Worm (Caenorhabditis elegans): ENCODE data around the gene rpb-6.

Gene rpb-6

DNA sequence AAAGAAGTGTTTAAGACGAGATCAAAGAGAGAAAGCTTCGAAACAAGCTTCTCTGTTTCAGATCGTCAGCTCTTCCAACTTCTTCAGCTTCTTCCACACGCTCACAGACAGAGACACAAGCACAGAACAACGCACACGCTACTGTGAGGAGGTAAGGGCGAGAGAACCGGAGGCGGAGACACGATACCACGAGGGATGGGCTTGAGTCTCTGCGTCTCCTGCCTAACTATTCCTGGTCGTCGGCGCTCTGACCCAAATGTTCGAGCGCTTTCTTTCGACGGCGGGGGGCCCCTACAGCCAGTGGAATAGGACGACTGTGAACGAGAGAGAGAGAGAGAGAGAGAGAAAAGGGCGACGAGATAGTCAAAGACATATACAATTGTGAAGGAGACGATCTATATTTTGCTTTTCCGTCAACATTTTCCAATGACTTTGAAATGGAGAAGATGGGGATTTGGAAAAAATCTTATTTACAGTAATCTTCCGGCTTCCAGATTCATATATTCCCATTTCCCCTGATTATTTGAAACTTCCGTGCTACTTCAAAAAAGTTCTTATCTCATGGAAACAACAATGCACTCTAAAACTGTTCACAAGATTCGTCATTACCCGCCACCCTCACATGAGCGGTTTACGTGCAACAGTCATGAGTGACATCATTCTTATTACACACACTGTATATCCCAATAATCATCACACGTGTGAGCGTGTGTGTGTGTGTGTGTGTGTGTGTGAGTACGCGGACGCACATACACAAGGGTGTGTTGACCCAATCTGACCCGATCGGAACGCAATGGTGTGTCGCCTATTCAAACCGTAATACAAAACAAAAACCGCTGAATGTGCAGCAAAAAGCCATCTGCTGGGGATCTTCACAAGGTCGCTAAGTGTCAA, 30.2 kb upstream of the rpb-6 start (continued):
- TF ChIP-seq dox-1 (GFP tag; IDR thresholded peaks at IDR 0.05) (peak; percentile 67), lin-54 (GFP tag; optimal IDR thresholded peaks at IDR 0.05) (peak; percentile 65), zfh-2 (GFP tag; conservative IDR thresholded peaks at IDR 0.05) (peak; percentile 98), F52B5.7 (tag; optimal IDR thresholded peaks at IDR 0.05) (peak; percentile 51), Y67H2A.10 (GFP tag; conservative IDR thresholded peaks at IDR 0.05) (peak; percentile 58; the same call in 1 of the 2 replicates), ekl-4 (GFP tag; IDR thresholded peaks at IDR 0.05) (peak; percentile 57), let-607 (tag; optimal IDR thresholded peaks at IDR 0.05) (peak in 1 of 2 experiments; percentile 36), lsl-1 (GFP tag; optimal IDR thresholded peaks at IDR 0.05) (no peak), let-526 (GFP tag; IDR thresholded peaks at IDR 0.05) (peak; percentile 88), C06A6.2 (GFP tag; conservative IDR thresholded peaks at IDR 0.05) (peak; percentile 54; the same call in 1 of the 2 replicates), dpl-1 (GFP tag; optimal IDR thresholded peaks at IDR 0.05) (no peak), F10E7.11 (tag; optimal IDR thresholded peaks at IDR 0.05) (no peak), athp-1 (tag; optimal IDR thresholded peaks at IDR 0.05) (peak; percentile 14), hsf-1 (GFP tag; IDR thresholded peaks at IDR 0.05) (peak; percentile 92), K11D2.4 (GFP tag; IDR thresholded peaks at IDR 0.05) (peak; percentile 87), lir-1 (GFP tag; conservative IDR thresholded peaks at IDR 0.05) (peak; percentile 60), rpc-1 (optimal IDR thresholded peaks at IDR 0.05) (peak; percentile 2), rpc-1 (tag; optimal IDR thresholded peaks at IDR 0.05) (no peak), nhr-80 (tag; optimal IDR thresholded peaks at IDR 0.05) (peak; percentile 33), zim-3 (tag; optimal IDR thresholded peaks at IDR 0.05) (peak; percentile 53), ztf-25 (GFP tag; IDR thresholded peaks at IDR 0.05) (0 out of 2 replicates have a peak, but pooled peaks have one; percentile 6), F39B2.1 (GFP tag; IDR thresholded peaks at IDR 0.05) (0 out of 2 replicates have a peak, but pooled peaks have one; percentile 33), B0019.2 (GFP tag; conservative IDR thresholded peaks at IDR 0.05) (no peak), lin-35 (GFP tag; optimal IDR thresholded peaks at IDR 0.05) (peak in 1 of 3 experiments; percentile 68), C17E4.6 (GFP tag; IDR thresholded peaks at IDR 0.05) (no peak), nhr-90 (tag; optimal IDR thresholded peaks at IDR 0.05) (peak; percentile 9), B0336.3 (GFP tag; IDR thresholded peaks at IDR 0.05) (peak; percentile 37; the same call in 1 of the 2 replicates), ets-4 (GFP tag; optimal IDR thresholded peaks at IDR 0.05) (peak; percentile 24), Y53G8AR.9 (GFP tag; conservative IDR thresholded peaks at IDR 0.05) (peak; percentile 71; the same call in 1 of the 2 replicates), chd-7 (tag; optimal IDR thresholded peaks at IDR 0.05) (peak; percentile 67), attf-5 (GFP tag; optimal IDR thresholded peaks at IDR 0.05) (peak; percentile 63), ceh-27 (GFP tag; optimal IDR thresholded peaks at IDR 0.05) (peak; percentile 83), tlf-1 (GFP tag; optimal IDR thresholded peaks at IDR 0.05) (peak; percentile 45), attf-3 (GFP tag; conservative IDR thresholded peaks at IDR 0.05) (0 out of 2 replicates have a peak, but pooled peaks have one; percentile 30), rcor-1 (GFP tag; IDR thresholded peaks at IDR 0.05) (peak; percentile 65; the same call in 1 of the 2 replicates), atf-7 (tag; optimal IDR thresholded peaks at IDR 0.05) (peak; percentile 91), F33H1.4 (GFP tag; IDR thresholded peaks at IDR 0.05) (0 out of 2 replicates have a peak, but pooled peaks have one; percentile 24), lin-40 (tag; optimal IDR thresholded peaks at IDR 0.05) (peak; percentile 72), ZK185.1 (tag; optimal IDR thresholded peaks at IDR 0.05; ENCODE audit: poor library complexity, severe bottlenecking) (peak; percentile 77), Y56A3A.18 (GFP tag; IDR thresholded peaks at IDR 0.05) (peak; percentile 16; the same call in 1 of the 2 replicates), ceh-79 (tag; optimal IDR thresholded peaks at IDR 0.05) (no peak), ztf-6 (GFP tag; IDR thresholded peaks at IDR 0.05) (peak; percentile 69; the same call in 1 of the 2 replicates)

Data from whole organism, young adult.